Worm (Caenorhabditis elegans) whole organism, mixed stage, embryonic: ENCODE measurements around the gene gcy-34.

ENCODE experiments used
- ces-1 ChIP-seq: fragments of 150-350 bp; optimal IDR thresholded peaks from 2 replicates; lab custom pipeline; 2014; ENCODE audit warnings: missing biosample characterization, missing genetic modification reagents, missing genetic modification characterization
- nhr-12 ChIP-seq: fragments of 150-350 bp; optimal IDR thresholded peaks from 2 replicates; lab custom pipeline; 2014; ENCODE audit warnings: missing biosample characterization, missing genetic modification characterization

ce11 chrV:13416076-13416475, 30.4 kb upstream of the gcy-34 start:
- TF ChIP-seq ces-1 = no peak
- no peak for TF ChIP-seq nhr-12 (tag; lab: Kevin White, UChicago)
